Fruit fly (Drosophila melanogaster) Kc167 (cell line): ENCODE data around the gene Dbx.

Source experiments
- Myc ChIP-seq: fragments of >200 bp; optimal IDR thresholded peaks from 2 replicates; lab custom pipeline; 2017; ENCODE audit warnings: missing external identifiers
- Sin3A ChIP-seq: fragments of >200 bp; optimal IDR thresholded peaks from 2 replicates; lab custom pipeline; 2018; ENCODE audit warnings: missing external identifiers
- h ChIP-seq: fragments of >200 bp; optimal IDR thresholded peaks from 3 replicates; lab custom pipeline; 2018; ENCODE audit warnings: missing external identifiers
- insv ChIP-seq: fragments of >200 bp; optimal IDR thresholded peaks from 3 replicates; lab custom pipeline; 2018; ENCODE audit warnings: missing external identifiers
- psq ChIP-seq: fragments of >200 bp; optimal IDR thresholded peaks from 2 replicates; lab custom pipeline; 2017; ENCODE audit warnings: missing external identifiers
- ttk ChIP-seq: sonication (Bioruptor generic); optimal IDR thresholded peaks from 2 replicates; lab custom pipeline; 2017; ENCODE audit warnings: missing external identifiers

Gene Dbx

DNA sequence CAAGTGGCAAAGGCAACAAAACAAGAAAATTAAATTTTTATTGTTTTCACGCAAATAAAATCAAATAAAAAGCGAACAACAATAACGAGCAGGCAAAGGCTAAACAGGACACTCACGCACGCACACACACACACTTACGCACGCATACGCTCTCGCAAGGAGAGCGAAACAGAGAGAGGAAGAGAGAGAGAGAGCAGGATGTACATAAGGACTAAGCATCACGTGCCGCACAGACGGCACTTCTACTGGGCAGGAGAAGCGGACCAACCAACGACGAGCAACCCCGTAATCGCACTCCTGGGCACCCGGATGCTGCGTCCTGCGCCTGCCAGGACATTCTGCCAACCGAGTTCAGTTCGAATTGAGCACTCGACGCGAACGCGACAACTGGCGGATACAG, at the start of gene Dbx:
TSS of gene Dbx (plus strand) at position 365 of the 400 bp plus-strand sequence.
- TF ChIP-seq h (lab: Kevin White, UChicago), result no peak
- no peak for TF ChIP-seq ttk (lab: Kevin White, UChicago)
- no peak for TF ChIP-seq Myc (lab: Kevin White, UChicago)
- no peak for TF ChIP-seq psq
- TF ChIP-seq insv (lab: Kevin White, UChicago), result no peak
- TF ChIP-seq Sin3A, result no peak

DNA sequence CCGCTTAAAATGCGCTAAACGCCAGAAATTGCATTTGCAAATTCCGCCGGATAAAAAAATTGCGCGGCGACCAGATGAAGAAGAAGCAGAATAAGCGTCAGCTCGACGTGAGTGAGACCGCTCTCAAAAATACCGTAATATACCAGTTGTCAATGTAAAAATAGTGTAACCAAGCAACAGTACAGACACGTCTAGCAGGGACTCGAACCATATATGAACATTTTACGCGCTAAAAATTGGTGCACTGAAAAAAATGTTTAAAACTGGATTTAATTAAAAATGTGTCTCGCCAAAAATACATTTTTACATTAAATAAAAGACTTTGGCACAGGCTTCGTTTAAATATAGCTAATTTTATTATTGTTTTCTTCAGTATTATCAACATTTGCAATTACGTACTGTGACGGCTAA, 44.9 kb upstream of the Dbx start, which contains the start of gene dre4:
TSS of gene dre4 (minus strand) at position 98 of the 411 bp plus-strand sequence.
- no peak for TF ChIP-seq Myc (lab: Kevin White, UChicago)

DNA sequence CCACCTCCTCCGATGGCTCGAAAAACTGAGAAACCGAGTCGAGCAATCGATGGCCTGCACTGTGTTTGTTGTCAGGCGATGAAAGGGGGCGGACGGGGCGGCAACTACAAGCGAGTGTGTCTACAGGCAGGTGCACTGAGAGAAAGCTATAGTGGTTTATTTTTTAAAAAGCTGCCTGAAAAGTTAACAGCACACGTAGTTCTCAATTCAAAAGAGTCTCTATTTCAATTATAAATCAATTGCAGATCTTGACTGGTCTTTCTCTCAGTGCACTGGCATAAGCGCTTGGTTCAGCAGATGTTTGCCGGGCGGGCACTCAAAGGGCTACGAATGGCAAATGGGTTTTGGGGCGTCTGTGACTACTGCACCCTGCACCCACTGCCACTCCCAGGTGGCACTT, 40.4 kb upstream of the Dbx start:
- TF ChIP-seq insv (lab: Kevin White, UChicago), result no peak
- no peak for TF ChIP-seq psq
- no peak for TF ChIP-seq ttk (lab: Kevin White, UChicago)

DNA sequence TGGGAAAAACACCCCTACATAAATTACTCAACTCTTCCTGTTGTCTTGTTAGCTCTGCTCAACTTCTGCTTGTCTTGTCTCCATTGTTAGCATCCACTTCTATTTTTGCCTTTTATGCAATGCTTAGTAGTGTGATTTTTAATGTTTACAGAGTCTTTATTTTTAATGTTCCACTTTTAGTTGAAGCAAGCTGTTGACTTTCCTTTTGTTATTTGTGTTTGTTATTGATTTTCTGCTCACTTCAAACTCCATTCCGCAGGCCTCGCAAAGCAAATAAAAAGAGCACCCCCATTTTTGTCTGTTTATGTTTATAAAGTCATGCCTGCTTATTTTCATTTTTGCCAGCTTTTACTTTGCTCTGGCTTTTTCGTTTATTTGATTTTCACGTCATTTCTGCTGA, 39.2 kb upstream of the Dbx start:
- TF ChIP-seq h (lab: Kevin White, UChicago) (no peak), ttk (lab: Kevin White, UChicago) (no peak), insv (lab: Kevin White, UChicago) (no peak), Sin3A (no peak), psq (no peak), Myc (lab: Kevin White, UChicago) (no peak)

DNA sequence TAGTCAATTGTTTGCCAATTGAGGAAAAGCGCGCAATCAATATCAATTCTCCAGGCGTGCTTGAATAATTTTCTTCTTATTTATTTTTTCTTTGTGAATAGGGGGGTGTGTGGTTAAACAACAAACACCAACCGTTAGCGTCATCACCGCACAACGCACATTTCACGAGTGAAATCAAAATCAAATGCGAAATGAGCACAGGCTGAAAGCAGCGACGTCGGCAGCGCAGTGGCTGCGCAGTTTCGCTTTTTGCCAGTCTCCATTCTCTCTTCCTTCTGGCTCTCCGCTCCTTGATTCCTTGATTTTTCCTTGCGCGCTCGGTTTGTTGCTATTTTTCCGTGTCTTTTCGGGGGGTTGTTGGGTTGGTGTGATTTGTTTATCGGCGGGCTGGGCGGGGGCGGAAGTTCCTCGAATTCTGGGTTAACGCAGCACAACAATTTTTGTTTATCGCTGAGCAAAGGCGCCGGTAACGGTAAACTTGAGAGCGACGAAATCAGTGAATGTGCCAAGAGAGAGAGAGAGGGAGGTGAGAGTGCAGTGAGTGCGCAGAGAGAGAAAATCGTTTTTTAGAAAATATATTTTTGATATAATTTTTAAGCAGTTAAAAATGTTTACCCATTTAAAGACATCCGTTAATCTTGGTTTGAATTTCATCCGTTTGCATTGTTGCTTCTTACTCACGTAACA, 38.1 kb upstream of the Dbx start, which contains the start of gene CG13937:
TSS of gene CG13937 (minus strand) at position 174 of the 687 bp plus-strand sequence.
- TF ChIP-seq psq (no peak), ttk (lab: Kevin White, UChicago) (no peak), Myc (lab: Kevin White, UChicago) (no peak), insv (lab: Kevin White, UChicago) (no peak), Sin3A (no peak), h (lab: Kevin White, UChicago) (no peak)

DNA sequence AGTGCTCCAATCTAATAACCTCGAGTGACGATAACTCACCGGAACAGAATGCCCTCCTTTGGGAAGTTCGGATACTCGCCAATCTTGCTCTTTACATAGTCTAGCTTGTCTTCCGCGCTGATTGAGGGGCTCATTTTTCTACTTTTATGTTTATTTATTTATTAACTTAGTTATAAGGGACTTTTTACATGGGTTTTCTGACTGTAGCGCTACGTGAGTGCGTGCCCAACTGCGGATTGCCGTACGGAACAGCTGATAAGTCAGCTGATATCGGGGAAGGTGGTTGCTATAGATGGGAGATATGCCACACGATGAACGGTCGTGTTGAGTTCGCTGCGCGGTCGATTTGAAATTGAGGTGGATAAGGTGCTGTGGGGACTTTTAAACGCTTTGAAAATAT, 36.5 kb upstream of the Dbx start, which contains the start of gene Aprt:
TSS of gene Aprt (minus strand) at position 368 of the 400 bp plus-strand sequence.
- no peak for TF ChIP-seq Myc (lab: Kevin White, UChicago)
- no peak for TF ChIP-seq Sin3A
- TF ChIP-seq insv (lab: Kevin White, UChicago), result no peak
- TF ChIP-seq psq, result no peak
- no peak for TF ChIP-seq ttk (lab: Kevin White, UChicago)
- no peak for TF ChIP-seq h (lab: Kevin White, UChicago)

DNA sequence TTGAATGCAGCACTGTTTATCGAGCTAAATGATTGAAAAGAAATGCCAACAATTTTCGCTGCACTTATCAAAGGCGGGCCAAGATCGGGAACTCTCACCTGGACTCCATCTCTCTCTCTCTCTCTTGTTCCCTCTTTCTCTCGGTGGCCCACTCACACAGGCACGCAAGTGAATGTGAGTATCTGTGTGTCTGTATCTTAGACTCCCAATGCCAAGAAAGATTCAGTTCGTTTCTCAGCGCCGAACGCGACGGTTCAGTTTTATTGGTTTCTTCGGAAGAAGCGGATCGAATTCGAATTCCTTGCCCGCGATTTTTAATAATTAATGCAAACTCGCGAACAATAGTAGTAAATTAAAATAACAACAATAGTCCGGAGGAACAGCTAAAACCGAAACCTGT, 35.7 kb upstream of the Dbx start, which contains the start of gene Tmhs:
TSS of gene Tmhs (plus strand) at position 222 of the 400 bp plus-strand sequence.
- TF ChIP-seq ttk (lab: Kevin White, UChicago) (no peak), psq (no peak), Myc (lab: Kevin White, UChicago) (no peak), Sin3A (no peak), insv (lab: Kevin White, UChicago) (no peak), h (lab: Kevin White, UChicago) (no peak)

DNA sequence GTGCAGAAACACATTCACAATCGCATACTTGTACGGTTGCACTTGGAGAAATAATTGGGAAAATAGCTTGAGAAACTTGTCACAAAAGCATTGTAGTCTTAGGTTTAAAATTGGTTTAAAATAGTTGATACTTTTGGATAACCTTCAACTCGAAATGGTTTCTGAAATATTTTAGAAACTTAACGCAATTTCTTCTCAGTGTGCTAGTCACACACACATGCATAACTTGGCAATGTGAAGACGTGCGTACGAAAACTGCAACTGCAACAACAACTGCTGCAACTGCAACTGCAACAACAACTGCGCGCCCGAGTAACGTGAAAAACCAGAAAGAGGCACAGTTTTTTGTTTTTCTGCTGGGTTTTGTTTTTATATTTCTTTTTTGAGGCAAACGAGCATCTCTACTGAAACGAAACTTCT, 35.0 kb upstream of the Dbx start:
- TF ChIP-seq ttk (lab: Kevin White, UChicago), result no peak
- TF ChIP-seq insv (lab: Kevin White, UChicago), result no peak

DNA sequence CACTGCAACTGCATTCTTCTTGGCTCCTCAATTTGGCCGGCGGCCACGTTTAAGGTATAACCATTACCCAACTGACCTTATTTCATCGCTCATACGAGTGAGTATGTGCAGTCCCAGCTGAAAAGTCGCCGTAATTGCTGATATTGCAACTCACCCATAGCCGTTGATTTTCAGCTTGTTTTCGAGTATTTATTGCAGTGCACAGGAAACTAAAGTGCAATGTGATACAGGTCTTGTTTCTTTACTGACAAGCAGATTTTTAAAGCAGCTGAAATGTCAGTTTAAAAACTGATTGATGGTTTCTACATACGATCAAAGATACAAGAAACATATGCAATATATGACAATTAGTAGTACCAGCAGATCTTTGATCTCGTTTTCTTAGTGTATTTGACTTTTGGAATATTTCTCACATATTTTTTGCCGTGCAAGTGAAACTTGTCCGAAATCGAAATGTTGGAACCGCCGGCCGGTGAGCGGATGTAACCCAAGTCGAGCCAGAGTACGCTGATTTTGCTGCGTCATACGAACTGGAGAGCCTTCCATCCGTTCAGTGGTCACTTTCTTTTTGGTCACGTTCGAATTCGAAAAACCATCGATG, 33.1 kb upstream of the Dbx start:
- TF ChIP-seq Myc (lab: Kevin White, UChicago), result no peak
- no peak for TF ChIP-seq ttk (lab: Kevin White, UChicago)
- no peak for TF ChIP-seq psq
- TF ChIP-seq Sin3A, result no peak
- TF ChIP-seq insv (lab: Kevin White, UChicago), result no peak
- TF ChIP-seq h (lab: Kevin White, UChicago), result no peak

DNA sequence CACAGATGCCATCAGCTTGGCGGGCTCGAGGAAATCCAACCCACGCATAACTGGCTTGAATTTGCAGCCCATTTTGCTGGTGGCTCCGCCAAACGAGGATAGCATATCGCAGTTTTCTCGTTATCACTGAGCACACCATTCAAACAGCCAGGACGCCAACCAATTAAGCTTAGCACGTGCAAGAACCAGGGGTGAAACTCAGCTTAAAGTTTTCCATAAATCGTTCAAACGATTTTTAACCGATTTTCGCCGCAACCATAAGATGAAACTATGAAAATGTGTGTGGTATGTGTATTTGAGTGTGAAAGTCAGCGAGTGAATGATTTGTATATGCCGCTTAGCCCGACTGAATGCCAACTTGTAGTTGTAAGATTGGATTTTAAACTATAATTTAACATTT, 30.2 kb upstream of the Dbx start:
- TF ChIP-seq insv (lab: Kevin White, UChicago), result no peak

DNA sequence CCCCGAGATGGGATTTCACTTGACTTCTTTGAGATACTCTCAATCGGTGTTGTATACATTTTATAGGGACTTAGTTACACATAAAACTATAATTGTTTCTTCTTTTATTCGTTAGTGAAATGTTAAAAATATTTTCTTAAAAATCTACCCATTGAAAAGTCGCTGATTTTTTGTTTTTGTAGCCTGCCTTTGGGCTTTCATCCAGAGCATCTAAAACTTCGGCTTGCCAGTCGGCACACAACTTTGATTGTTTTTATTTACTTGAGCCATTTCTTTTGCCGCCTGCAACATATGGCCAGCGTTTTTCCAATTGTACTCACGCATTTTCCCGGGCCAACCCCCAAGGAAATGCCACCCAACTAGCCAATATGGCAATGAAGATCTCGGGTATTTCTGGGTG, 29.2 kb upstream of the Dbx start:
- TF ChIP-seq insv (lab: Kevin White, UChicago), result no peak
- TF ChIP-seq Sin3A, result no peak
- TF ChIP-seq ttk (lab: Kevin White, UChicago), result no peak
- no peak for TF ChIP-seq psq
- TF ChIP-seq h (lab: Kevin White, UChicago), result no peak

DNA sequence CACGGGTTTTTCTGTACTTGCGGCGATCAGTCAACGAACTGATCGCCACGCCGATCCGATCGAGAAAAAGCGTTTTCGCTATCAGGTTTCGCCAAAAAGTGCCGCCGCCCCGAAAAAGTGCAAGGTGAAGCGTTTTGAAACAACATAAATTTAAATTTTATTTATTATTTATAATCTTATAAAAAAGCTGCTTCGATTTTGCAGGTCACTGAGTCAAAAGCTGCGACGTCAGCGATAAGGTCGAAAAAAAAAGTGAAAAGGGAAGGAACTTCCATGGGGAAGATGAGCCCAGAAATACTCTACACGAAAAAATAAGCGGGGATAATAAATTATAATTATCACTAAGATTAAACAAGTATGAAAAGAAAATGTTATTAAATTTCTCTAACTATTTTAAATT, 23.4 kb upstream of the Dbx start:
- no peak for TF ChIP-seq h (lab: Kevin White, UChicago)
- TF ChIP-seq ttk (lab: Kevin White, UChicago), result no peak
- no peak for TF ChIP-seq Myc (lab: Kevin White, UChicago)
- TF ChIP-seq insv (lab: Kevin White, UChicago), result no peak
- TF ChIP-seq psq, result no peak
- no peak for TF ChIP-seq Sin3A

DNA sequence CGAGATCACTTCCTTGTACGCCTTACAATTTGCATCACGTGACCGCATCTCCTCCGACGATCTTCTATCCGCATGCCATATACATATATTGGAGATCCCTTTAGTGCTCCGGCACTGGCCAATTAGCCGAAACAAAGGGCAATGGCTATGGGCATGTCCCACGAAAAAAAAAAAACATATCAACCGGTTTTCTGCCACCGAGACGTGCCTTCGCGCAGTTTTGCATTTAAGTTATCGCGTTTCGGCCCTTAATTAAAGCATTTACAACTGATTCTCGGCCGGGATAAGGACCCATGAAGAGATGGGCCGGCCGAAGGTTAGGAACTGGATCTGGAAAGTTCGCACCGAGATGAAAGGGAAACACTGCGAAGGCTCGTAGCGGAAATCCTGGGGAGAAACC, 21.5 kb upstream of the Dbx start:
- TF ChIP-seq h (lab: Kevin White, UChicago) (no peak), psq (no peak), ttk (lab: Kevin White, UChicago) (no peak), insv (lab: Kevin White, UChicago) (no peak), Sin3A (no peak), Myc (lab: Kevin White, UChicago) (no peak)
